Worm (Caenorhabditis elegans): ENCODE measurements around the gene mrp-8.

DNA sequence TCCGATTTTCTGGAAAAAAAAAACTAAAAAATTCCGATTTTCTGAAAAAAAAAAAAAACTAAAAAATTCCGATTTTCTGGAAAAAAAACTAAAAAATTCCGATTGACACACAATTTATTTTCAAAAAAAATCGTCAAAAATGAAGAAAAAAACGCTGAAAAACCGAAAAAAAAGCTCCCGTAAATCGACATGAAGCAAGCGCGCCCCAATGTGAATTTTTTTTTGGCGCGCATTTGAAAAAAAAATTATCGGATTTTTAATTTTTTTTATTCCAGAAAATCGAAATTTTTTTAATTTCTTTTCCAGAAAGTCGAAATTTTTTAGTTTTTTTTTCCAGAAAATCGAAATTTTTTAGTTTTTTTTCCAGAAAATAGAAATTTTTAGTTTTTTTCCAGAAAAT lies 24.2 kb downstream of the mrp-8 start:
- TF ChIP-seq nhr-76 (tag; optimal IDR thresholded peaks at IDR 0.05) (no peak), lsy-2 (tag; optimal IDR thresholded peaks at IDR 0.05) (no peak), unc-39 (tag; optimal IDR thresholded peaks at IDR 0.05) (no peak), mep-1 (tag; optimal IDR thresholded peaks at IDR 0.05) (no peak), blmp-1 (tag; optimal IDR thresholded peaks at IDR 0.05) (no peak), nhr-237 (tag; optimal IDR thresholded peaks at IDR 0.05) (no peak), tbx-8 (GFP tag; optimal IDR thresholded peaks at IDR 0.05) (no peak), ztf-11 (tag; optimal IDR thresholded peaks at IDR 0.05) (no peak), snpc-4 (tag; optimal IDR thresholded peaks at IDR 0.05) (no peak), unc-120 (tag; optimal IDR thresholded peaks at IDR 0.05; ENCODE audit: poor library complexity, severe bottlenecking) (no peak), unc-62 (GFP tag; optimal IDR thresholded peaks at IDR 0.05) (no peak)
